Fruit fly (Drosophila melanogaster): ENCODE results near the gene yata.
A peak's percentile ranks its signal among the peaks of the same experiment; 100 is the strongest.

Gene yata

dm6 chr3R:29736678-29737093, 12.3 kb upstream of the yata start, which contains the start of the genes CG7601 and CIA30 (continued):
- TF ChIP-seq psq (GFP tag; optimal IDR thresholded peaks at IDR 0.05) (peak; percentile 96), Sp1 (GFP tag; optimal IDR thresholded peaks at IDR 0.05) (peak; percentile 98)

dm6 chr3R:29737891-29738290, 11.1 kb upstream of the yata start, which contains the start of gene Gnpnat:
Gene Gnpnat, plus strand, starts transcription at chr3R:29738275.
- peak in 1 of 2 experiments; percentile 69 for TF ChIP-seq foxo (GFP tag; optimal IDR thresholded peaks at IDR 0.05)
- no peak for TF ChIP-seq brk (GFP tag; optimal IDR thresholded peaks at IDR 0.05)
- no peak for TF ChIP-seq Myc (optimal IDR thresholded peaks at IDR 0.05)
- TF ChIP-seq Abd-B (GFP tag; optimal IDR thresholded peaks at IDR 0.05): no peak
- peak; percentile 5 for TF ChIP-seq Jra (GFP tag; optimal IDR thresholded peaks at IDR 0.05)
- TF ChIP-seq psq (GFP tag; optimal IDR thresholded peaks at IDR 0.05): peak; percentile 79
- TF ChIP-seq dl (GFP tag; optimal IDR thresholded peaks at IDR 0.05; ENCODE audit: insufficient read depth in 1 of 2, partially characterized antibody in 2 of 2): no peak
- TF ChIP-seq sage (GFP tag; optimal IDR thresholded peaks at IDR 0.05): no peak
- TF ChIP-seq GATAd (GFP tag; optimal IDR thresholded peaks at IDR 0.05): no peak
- peak; percentile 11 for TF ChIP-seq br (GFP tag; optimal IDR thresholded peaks at IDR 0.05)
- TF ChIP-seq N (GFP tag; optimal IDR thresholded peaks at IDR 0.05): no peak
- TF ChIP-seq lola (GFP tag; optimal IDR thresholded peaks at IDR 0.05): no peak
- TF ChIP-seq Sp1 (GFP tag; optimal IDR thresholded peaks at IDR 0.05): peak; percentile 50
- peak; percentile 13 for TF ChIP-seq woc (GFP tag; optimal IDR thresholded peaks at IDR 0.05)
- no peak for TF ChIP-seq pan (optimal IDR thresholded peaks at IDR 0.05)
- TF ChIP-seq HLH106 (tag; optimal IDR thresholded peaks at IDR 0.05): peak; percentile 46
- no peak for TF ChIP-seq Mio (GFP tag; optimal IDR thresholded peaks at IDR 0.05)
- peak; percentile 70 for TF ChIP-seq OdsH (GFP tag; optimal IDR thresholded peaks at IDR 0.05)
- TF ChIP-seq tai (GFP tag; optimal IDR thresholded peaks at IDR 0.05): no peak
- peak; percentile 60 for TF ChIP-seq fru (GFP tag; optimal IDR thresholded peaks at IDR 0.05)
- no peak for TF ChIP-seq dsf (GFP tag; optimal IDR thresholded peaks at IDR 0.05; ENCODE audit: borderline replicate concordance)
- TF ChIP-seq CG9705 (GFP tag; optimal IDR thresholded peaks at IDR 0.05): no peak
- no peak for TF ChIP-seq Hr83 (GFP tag; optimal IDR thresholded peaks at IDR 0.05; ENCODE audit: poor library complexity, severe bottlenecking)
- no peak for TF ChIP-seq Vsx2 (GFP tag; optimal IDR thresholded peaks at IDR 0.05; ENCODE audit: partially characterized antibody)
- peak; percentile 47 for TF ChIP-seq h (GFP tag; optimal IDR thresholded peaks at IDR 0.05)
- TF ChIP-seq jim (GFP tag; optimal IDR thresholded peaks at IDR 0.05): no peak
- TF ChIP-seq Dfd (GFP tag; optimal IDR thresholded peaks at IDR 0.05): no peak
- TF ChIP-seq ey (GFP tag; optimal IDR thresholded peaks at IDR 0.05): peak; percentile 3
- peak; percentile 58 for TF ChIP-seq rgr (GFP tag; optimal IDR thresholded peaks at IDR 0.05)
- TF ChIP-seq Dif (GFP tag; optimal IDR thresholded peaks at IDR 0.05; ENCODE audit: partially characterized antibody): no peak
- no peak for TF ChIP-seq Hr78 (GFP tag; optimal IDR thresholded peaks at IDR 0.05)
- TF ChIP-seq usp (GFP tag; optimal IDR thresholded peaks at IDR 0.05): no peak
- TF ChIP-seq dmrt93B (GFP tag; optimal IDR thresholded peaks at IDR 0.05): no peak
- peak; percentile 55 for TF ChIP-seq Hnf4 (GFP tag; optimal IDR thresholded peaks at IDR 0.05)
- no peak for TF ChIP-seq Rel (GFP tag; optimal IDR thresholded peaks at IDR 0.05)
- TF ChIP-seq Rel (tag; optimal IDR thresholded peaks at IDR 0.05): no peak
- TF ChIP-seq CG32264 (GFP tag; optimal IDR thresholded peaks at IDR 0.05): no peak
- TF ChIP-seq sv (GFP tag; optimal IDR thresholded peaks at IDR 0.05): peak; percentile 5
- no peak for TF ChIP-seq CrebA (GFP tag; optimal IDR thresholded peaks at IDR 0.05; ENCODE audit: borderline replicate concordance)

dm6 chr3R:29740078-29740477, 8.9 kb upstream of the yata start:
- TF ChIP-seq usp (GFP tag; optimal IDR thresholded peaks at IDR 0.05) (no peak), foxo (GFP tag; optimal IDR thresholded peaks at IDR 0.05) (no peak), GATAd (GFP tag; optimal IDR thresholded peaks at IDR 0.05) (no peak), Myc (optimal IDR thresholded peaks at IDR 0.05) (no peak)

Measured in whole organism, wandering third instar larva.